Worm (Caenorhabditis elegans) whole organism, L4/young adult: ENCODE results near the gene fipr-8.

Source experiments
- dao-5 ChIP-seq: sonication (generic microtip); optimal IDR thresholded peaks from 2 replicates; lab custom pipeline; 2016; ENCODE audit warnings: missing genotype, missing genetic modification characterization, moderate library complexity, missing compliant biosample characterization
- him-1 ChIP-seq: sonication (generic microtip); optimal IDR thresholded peaks from 2 replicates; lab custom pipeline; 2016; ENCODE audit warnings: missing genotype, missing genetic modification reagents, missing genetic modification characterization, missing compliant biosample characterization

- TF ChIP-seq him-1 (tag; lab: Kevin White, UChicago) (no peak), dao-5 (no peak)
These were observed 9.8 kb upstream of the fipr-8 start for ce11 chrV:10249515-10249914.
